Fruit fly (Drosophila melanogaster) whole organism, prepupa: ENCODE measurements around the gene CG5180.

Source experiments
- CG10669 ChIP-seq: fragments of 200-800 bp; sonication (Bioruptor generic); optimal IDR thresholded peaks from 3 replicates; lab custom pipeline; 2018; ENCODE audit warnings: missing biosample characterization, mild to moderate bottlenecking, missing genetic modification characterization, moderate library complexity
- CG16779 ChIP-seq: fragments of 200-800 bp; sonication (Bioruptor generic); optimal IDR thresholded peaks from 3 replicates; lab custom pipeline; 2017; ENCODE audit warnings: missing biosample characterization, mild to moderate bottlenecking, missing genetic modification characterization
- CG32006 ChIP-seq: fragments of 200-800 bp; sonication (Bioruptor generic); optimal IDR thresholded peaks from 3 replicates; lab custom pipeline; 2017; ENCODE audit warnings: missing biosample characterization, mild to moderate bottlenecking, missing genetic modification characterization
- CG3919 ChIP-seq: fragments of 200-800 bp; sonication (Bioruptor generic); optimal IDR thresholded peaks from 3 replicates; lab custom pipeline; 2016; ENCODE audit warnings: missing biosample characterization, missing genetic modification characterization
- CG4318 ChIP-seq: fragments of 200-800 bp; sonication (Bioruptor generic); optimal IDR thresholded peaks from 3 replicates; lab custom pipeline; 2017; ENCODE audit warnings: missing biosample characterization, mild to moderate bottlenecking, missing genetic modification characterization
- CG8119 ChIP-seq: fragments of 200-800 bp; sonication (Bioruptor generic); IDR thresholded peaks from 3 replicates; pipeline ENCODE4 v1.3.6; 2022; ENCODE audit warnings: missing biosample characterization, missing genetic modification characterization
- Gug ChIP-seq: fragments of 200-800 bp; sonication (Bioruptor generic); IDR thresholded peaks from 2 replicates; pipeline ENCODE4 v1.3.6; 2022; ENCODE audit warnings: missing biosample characterization, missing genetic modification characterization
- Hr39 ChIP-seq: fragments of 200-800 bp; sonication (Bioruptor generic); optimal IDR thresholded peaks from 2 replicates; lab custom pipeline; 2016; ENCODE audit warnings: missing biosample characterization, missing genetic modification characterization
- Sox102F ChIP-seq: fragments of 200-800 bp; sonication (Bioruptor generic); optimal IDR thresholded peaks from 2 replicates; lab custom pipeline; 2016; ENCODE audit warnings: missing biosample characterization, mild to moderate bottlenecking, missing genetic modification characterization
- lz ChIP-seq: fragments of 200-800 bp; sonication (Bioruptor generic); optimal IDR thresholded peaks from 3 replicates; lab custom pipeline; 2016; ENCODE audit warnings: missing biosample characterization, missing genetic modification characterization
- ss ChIP-seq, 2 experiments: fragments of 200-800 bp; sonication (Bioruptor generic); optimal IDR thresholded peaks; 2 replicates in 1 of 2; 3 replicates in 1 of 2; lab custom pipeline; 2017 to 2018; ENCODE audit warnings: mild to moderate bottlenecking in 2 of 2, missing biosample characterization in 2 of 2, missing genetic modification characterization in 2 of 2, moderate library complexity in 1 of 2
- vri ChIP-seq: fragments of 200-800 bp; sonication (Bioruptor generic); optimal IDR thresholded peaks from 3 replicates; lab custom pipeline; 2016; ENCODE audit warnings: missing biosample characterization, mild to moderate bottlenecking, missing genetic modification characterization

DNA sequence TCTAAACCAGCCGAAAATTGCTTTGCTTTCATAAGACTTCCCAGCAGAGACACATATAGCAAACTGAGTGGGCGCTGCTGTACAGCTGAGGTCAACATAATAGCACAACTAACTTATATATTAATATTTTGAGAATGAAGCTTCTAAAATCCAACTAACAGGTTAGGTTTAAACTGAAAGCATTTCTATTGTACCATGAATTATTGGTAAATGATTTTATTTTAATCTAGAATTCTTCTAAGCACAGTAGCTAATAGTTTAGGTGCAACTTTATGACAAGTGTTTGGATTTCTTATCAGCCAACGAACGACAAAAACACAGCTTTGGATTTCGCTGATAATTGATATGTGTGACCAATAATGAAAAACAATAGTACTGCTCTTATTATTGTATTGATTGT, 2.7 kb upstream of the CG5180 start:
- TF ChIP-seq lz (GFP tag; lab: Kevin White, UChicago) (no peak), ss (GFP tag; optimal IDR thresholded peaks at IDR 0.05; lab: Kevin White, UChicago) (peak in 1 of 2 experiments; percentile 43), CG4318 (no peak), CG32006 (no peak), Gug (GFP tag; lab: Robert Waterston, UW) (no peak), CG8119 (GFP tag; lab: Robert Waterston, UW) (no peak), vri (no peak), CG3919 (no peak), CG16779 (no peak), CG10669 (GFP tag; lab: Kevin White, UChicago) (no peak), Sox102F (GFP tag; lab: Kevin White, UChicago) (no peak), Hr39 (GFP tag; lab: Kevin White, UChicago) (no peak)
